Fruit fly (Drosophila melanogaster): ENCODE data around the gene CG42327.

DNA sequence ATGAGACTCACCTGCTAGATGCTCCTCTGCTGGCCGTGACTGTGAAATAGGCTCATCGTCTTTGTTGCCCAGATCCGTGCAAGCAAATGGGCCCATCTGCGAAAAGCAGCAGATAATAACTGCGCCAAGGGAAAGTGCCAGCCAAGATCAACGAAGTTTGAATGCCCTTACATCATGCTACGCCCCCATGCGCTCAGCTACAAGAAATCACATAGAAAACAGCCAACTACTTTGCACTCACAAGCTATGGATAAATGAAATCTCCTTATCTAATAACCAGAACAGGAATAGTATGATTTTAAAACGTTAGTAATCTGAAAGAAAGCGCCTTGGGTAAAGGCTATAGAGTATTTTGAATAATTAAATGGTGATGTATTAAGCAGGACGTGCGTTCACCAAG lies 15.8 kb downstream of the CG42327 start:
- TF ChIP-seq CTCF (optimal IDR thresholded peaks at IDR 0.05) (no peak), CG8478 (optimal IDR thresholded peaks at IDR 0.05) (no peak)

Measured in S2 (cell line).